Worm (Caenorhabditis elegans): ENCODE results near the gene nipi-3.

The nipi-3 gene

DNA sequence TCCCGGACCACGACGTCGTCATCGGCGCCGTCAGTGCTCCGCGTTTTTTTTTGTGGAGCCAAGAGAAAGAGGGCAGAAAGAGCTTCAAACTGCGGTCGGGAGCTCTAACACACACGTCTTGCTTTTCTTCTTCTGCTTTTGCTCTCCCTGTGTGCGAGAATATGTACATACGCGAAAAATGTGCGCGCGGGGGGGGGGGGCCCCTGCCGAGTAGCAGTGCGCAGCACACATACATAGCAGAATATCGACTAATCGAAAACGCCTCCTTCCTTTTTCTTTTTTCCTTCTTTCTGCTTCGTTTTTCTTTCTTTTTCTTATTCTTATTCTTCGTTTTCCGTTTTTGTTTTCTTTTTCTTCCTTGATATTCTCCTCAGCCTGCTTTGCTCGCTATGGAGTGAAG lies 41.1 kb upstream of the nipi-3 start:
- TF ChIP-seq mep-1 (tag; optimal IDR thresholded peaks at IDR 0.05): peak; percentile 8
- TF ChIP-seq R02D3.7 (tag; optimal IDR thresholded peaks at IDR 0.05): no peak
- no peak for TF ChIP-seq unc-130 (GFP tag; optimal IDR thresholded peaks at IDR 0.05)
- TF ChIP-seq lin-39 (tag; optimal IDR thresholded peaks at IDR 0.05): no peak
- peak; percentile 46 for TF ChIP-seq F37D6.2 (tag; optimal IDR thresholded peaks at IDR 0.05)
- TF ChIP-seq daf-12 (tag; optimal IDR thresholded peaks at IDR 0.05): no peak
- TF ChIP-seq ctbp-1 (GFP tag; IDR thresholded peaks at IDR 0.05): 0 out of 2 replicates have a peak, but pooled peaks have one; percentile 68
- TF ChIP-seq lim-7 (GFP tag; IDR thresholded peaks at IDR 0.05): no peak
- no peak for TF ChIP-seq ceh-44 (GFP tag; IDR thresholded peaks at IDR 0.05)
- no peak for TF ChIP-seq nhr-111 (GFP tag; optimal IDR thresholded peaks at IDR 0.05)
- peak; percentile 15 for TF ChIP-seq hlh-11 (tag; optimal IDR thresholded peaks at IDR 0.05)
- no peak for TF ChIP-seq tra-1 (GFP tag; IDR thresholded peaks at IDR 0.05)
- TF ChIP-seq dmd-9 (GFP tag; IDR thresholded peaks at IDR 0.05): no peak
- no peak for TF ChIP-seq nhr-10 (tag; optimal IDR thresholded peaks at IDR 0.05)
- TF ChIP-seq vab-7 (GFP tag; IDR thresholded peaks at IDR 0.05): 0 out of 2 replicates have a peak, but pooled peaks have one; percentile 37
- TF ChIP-seq aha-1 (tag): peak; percentile 58
- no peak for TF ChIP-seq zfp-3 (GFP tag; conservative IDR thresholded peaks at IDR 0.05)
- no peak for TF ChIP-seq attf-4 (tag; optimal IDR thresholded peaks at IDR 0.05)
- TF ChIP-seq lir-3 (tag; optimal IDR thresholded peaks at IDR 0.05): no peak
- TF ChIP-seq egl-43 (GFP tag; IDR thresholded peaks at IDR 0.05): no peak
- no peak for TF ChIP-seq nhr-76 (tag; optimal IDR thresholded peaks at IDR 0.05)
- TF ChIP-seq sdz-12 (GFP tag; optimal IDR thresholded peaks at IDR 0.05): no peak
- TF ChIP-seq F44E2.7 (GFP tag; IDR thresholded peaks at IDR 0.05): no peak
- peak; percentile 63 for TF ChIP-seq hmg-1.1 (GFP tag; IDR thresholded peaks at IDR 0.05)
- TF ChIP-seq ceh-20 (GFP tag; IDR thresholded peaks at IDR 0.05): 0 out of 2 replicates have a peak, but pooled peaks have one; percentile 14
- TF ChIP-seq mdl-1 (tag; optimal IDR thresholded peaks at IDR 0.05): peak in 1 of 2 experiments; percentile 52
- TF ChIP-seq mes-2 (tag; optimal IDR thresholded peaks at IDR 0.05; ENCODE audit: poor library complexity, severe bottlenecking): peak; percentile 38
- TF ChIP-seq mxl-2 (GFP tag; conservative IDR thresholded peaks at IDR 0.05): no peak
- TF ChIP-seq jun-1 (tag; optimal IDR thresholded peaks at IDR 0.05): no peak
- TF ChIP-seq nhr-102 (tag; optimal IDR thresholded peaks at IDR 0.05): no peak
- TF ChIP-seq F26F4.8 (GFP tag; conservative IDR thresholded peaks at IDR 0.05): no peak
- no peak for TF ChIP-seq daf-16 (GFP tag; optimal IDR thresholded peaks at IDR 0.05)
- TF ChIP-seq daf-16 (tag; optimal IDR thresholded peaks at IDR 0.05): no peak
- no peak for TF ChIP-seq dpl-1 (GFP tag; optimal IDR thresholded peaks at IDR 0.05)
- TF ChIP-seq nhr-42 (GFP tag; IDR thresholded peaks at IDR 0.05): no peak
- TF ChIP-seq lin-29 (GFP tag; IDR thresholded peaks at IDR 0.05): no peak
- TF ChIP-seq F10B5.3 (tag; optimal IDR thresholded peaks at IDR 0.05): no peak
- no peak for TF ChIP-seq duxl-1 (tag; optimal IDR thresholded peaks at IDR 0.05; ENCODE audit: poor library complexity)
- TF ChIP-seq fos-1 (tag; optimal IDR thresholded peaks at IDR 0.05): no peak
- no peak for TF ChIP-seq lin-15B (tag; optimal IDR thresholded peaks at IDR 0.05)
- TF ChIP-seq ceh-62 (tag; optimal IDR thresholded peaks at IDR 0.05): no peak
- TF ChIP-seq fkh-10 (GFP tag; optimal IDR thresholded peaks at IDR 0.05): peak; percentile 57
- no peak for TF ChIP-seq ztf-11 (tag; optimal IDR thresholded peaks at IDR 0.05)
- no peak for TF ChIP-seq nhr-11 (tag; optimal IDR thresholded peaks at IDR 0.05)
- no peak for TF ChIP-seq Y48G9A.11 (GFP tag; IDR thresholded peaks at IDR 0.05)
- no peak for TF ChIP-seq ceh-32 (tag; optimal IDR thresholded peaks at IDR 0.05; ENCODE audit: poor library complexity)
- TF ChIP-seq nhr-77 (tag; optimal IDR thresholded peaks at IDR 0.05): no peak
- TF ChIP-seq pha-4 (GFP tag; IDR thresholded peaks at IDR 0.05): 0 out of 2 replicates have a peak, but pooled peaks have one; percentile 30
- no peak for TF ChIP-seq pha-4 (tag; optimal IDR thresholded peaks at IDR 0.05)
- peak in 1 of 2 experiments; percentile 90 for TF ChIP-seq unc-62 (GFP tag; optimal IDR thresholded peaks at IDR 0.05 in 1 of 2)
- no peak for TF ChIP-seq unc-62 (tag; optimal IDR thresholded peaks at IDR 0.05)
- TF ChIP-seq dmd-6 (GFP tag; IDR thresholded peaks at IDR 0.05): no peak
- TF ChIP-seq mdt-29 (GFP tag; IDR thresholded peaks at IDR 0.05): no peak

Measured in whole organism, L4 larva.